Fruit fly (Drosophila melanogaster) whole organism, larva: ENCODE data around the gene CG17350.

Experiments used
- noc ChIP-seq: fragments of 200-800 bp; sonication (Bioruptor generic); optimal IDR thresholded peaks from 3 replicates; lab custom pipeline; 2019; ENCODE audit warnings: missing biosample characterization, mild to moderate bottlenecking, missing genetic modification characterization, moderate library complexity

CG17350 gene

DNA sequence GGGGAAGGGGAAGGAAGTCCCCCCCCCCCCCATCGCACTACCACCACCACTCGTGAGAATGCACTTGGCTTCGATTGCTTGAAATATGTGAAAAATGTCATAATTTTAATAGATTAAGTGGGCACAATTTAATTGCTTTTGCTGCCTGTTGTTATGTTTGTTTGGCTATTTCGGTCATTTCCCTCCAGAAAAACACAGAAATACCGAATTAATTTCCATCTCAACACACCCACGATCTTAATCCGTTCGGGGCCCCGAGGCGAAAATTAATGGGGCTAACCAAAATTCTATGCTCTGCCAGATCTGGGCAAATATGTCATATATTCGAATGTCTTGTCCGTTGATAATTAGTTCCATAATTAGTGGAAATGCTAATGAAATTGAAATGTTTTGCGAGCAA, 41.9 kb downstream of the CG17350 start:
- no peak for TF ChIP-seq noc (tag; lab: Kevin White, UChicago)

DNA sequence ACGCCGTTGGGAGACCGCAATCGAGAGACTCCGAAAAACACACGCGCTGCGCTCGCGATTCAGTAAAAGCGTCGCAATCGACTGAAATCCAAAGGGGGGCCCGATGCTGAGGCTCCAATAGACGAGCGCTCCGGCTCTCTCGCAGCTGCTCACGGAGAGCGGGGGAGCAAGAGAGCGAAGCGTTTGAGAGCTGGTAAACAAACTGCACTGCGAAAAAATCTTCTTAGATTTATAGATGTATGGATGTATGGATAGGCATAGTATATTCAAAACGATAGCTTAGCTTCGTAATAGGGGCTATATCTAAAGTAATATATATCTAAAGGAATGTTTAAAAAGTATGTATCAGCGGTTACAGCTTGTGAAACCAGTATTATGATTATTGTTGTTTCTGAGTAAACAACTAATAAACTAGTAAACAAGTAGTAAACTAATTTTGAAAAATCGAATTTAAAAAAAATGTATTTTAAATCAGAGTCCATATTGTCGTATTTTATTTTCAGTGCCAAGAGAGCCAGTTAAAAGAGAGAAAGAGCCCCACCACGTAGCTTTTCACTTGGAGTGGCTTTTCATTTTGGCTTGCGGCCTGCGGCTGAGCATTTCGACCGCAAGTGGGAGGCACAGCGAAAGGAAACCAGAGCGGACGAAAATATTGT, 42.9 kb downstream of the CG17350 start, which contains the start of the genes Alp12 and CG13085:
Gene Alp12, plus strand, starts transcription at position 584 of the 656 bp plus-strand sequence.
Gene CG13085, plus strand, starts transcription at position 584 of the 656 bp plus-strand sequence.
- peak; percentile 98 for TF ChIP-seq noc (tag; lab: Kevin White, UChicago)

DNA sequence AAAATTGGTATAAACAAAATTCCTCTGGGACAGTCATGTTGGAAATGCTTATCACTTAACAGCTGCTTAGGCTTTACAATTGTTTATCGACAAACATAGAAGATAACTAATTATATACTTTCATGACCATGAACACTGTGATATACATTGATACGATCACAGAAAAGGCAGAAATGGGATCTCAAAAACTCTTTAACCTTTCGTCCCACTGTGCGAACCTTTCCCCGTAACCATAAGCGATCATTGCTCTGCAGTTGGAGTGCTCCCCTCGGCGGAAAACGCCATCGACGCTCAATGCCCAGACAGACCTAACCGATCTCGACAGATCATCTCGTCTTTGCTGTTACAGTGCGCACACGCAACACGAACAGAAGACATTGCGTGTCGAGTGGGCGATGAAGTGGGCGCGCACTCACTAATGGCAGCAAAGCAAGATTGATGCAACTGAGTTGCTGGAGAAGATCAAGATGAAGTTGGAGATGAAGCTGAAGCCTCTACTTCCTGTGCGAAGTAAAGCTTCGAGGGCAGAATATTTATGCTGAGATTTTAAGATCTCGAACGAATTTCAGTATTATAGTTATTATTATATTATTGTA, 43.7 kb downstream of the CG17350 start:
- TF ChIP-seq noc (tag; lab: Kevin White, UChicago): no peak

DNA sequence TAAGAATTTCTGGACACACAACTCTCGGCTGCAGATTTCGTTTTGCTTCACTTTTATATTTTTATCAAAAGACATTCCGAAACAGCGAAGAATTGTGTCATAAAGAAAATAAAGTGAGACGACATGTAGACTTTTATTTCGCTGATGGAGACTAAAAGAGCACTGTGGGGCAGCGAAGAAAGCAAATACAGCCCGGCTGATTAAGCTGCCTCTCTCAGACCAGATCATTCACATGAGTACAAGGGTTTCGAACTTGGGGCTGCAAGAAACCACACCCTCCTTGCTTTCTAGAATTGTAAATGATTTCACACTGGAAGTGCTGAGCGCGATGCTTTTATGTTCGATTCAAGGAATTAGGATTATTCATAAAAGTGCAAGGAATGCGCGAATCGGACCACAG, 44.4 kb downstream of the CG17350 start:
- TF ChIP-seq noc (tag; lab: Kevin White, UChicago): no peak

DNA sequence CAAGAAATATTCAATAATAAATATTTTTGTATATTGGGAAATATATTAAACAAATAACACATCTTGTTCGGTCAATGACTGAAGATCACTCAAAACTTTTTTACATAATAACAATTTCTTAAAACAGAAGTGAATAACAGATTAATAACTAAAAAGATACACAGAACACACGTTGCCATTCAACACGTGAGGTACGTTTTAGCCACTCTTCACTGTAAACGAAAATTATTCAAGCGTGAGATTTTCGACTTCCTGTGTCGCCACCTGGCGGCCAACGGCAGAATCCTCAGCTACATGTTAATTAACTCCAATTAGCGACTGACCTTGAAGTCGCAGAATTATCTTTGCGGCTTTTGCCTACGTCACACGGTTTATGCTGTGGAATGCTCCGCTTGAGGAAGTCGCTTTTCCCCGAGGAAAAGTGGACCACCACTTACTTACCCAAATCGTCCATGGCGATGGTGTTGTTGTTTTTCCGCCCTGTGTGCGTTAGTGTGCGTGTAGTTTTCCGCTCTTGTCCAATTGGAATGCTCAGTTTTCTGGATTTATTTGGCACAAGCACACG, 45.1 kb downstream of the CG17350 start:
- TF ChIP-seq noc (tag; lab: Kevin White, UChicago): peak; percentile 75

DNA sequence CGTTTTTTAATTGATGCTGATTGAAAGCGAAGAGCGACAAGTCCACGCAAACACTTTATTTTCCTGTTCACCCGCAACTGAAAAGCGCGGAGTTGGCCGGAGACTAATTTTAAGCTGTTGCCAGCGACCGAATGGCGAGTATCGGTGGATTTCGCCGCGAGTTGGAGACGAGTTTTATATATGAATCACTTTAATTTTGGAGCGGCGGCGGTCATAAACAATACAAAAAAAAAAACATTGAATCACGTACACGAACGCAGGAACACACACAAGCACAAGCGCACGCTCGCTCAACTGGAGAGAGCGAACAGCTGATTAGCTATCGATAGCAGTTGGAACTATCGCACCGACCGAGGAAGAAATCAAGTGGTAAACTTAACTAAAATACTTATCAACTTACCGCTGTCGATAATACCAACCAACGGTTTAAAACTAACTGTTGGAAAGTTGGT, 45.6 kb downstream of the CG17350 start, which contains the start of gene Pax:
Gene Pax, minus strand, starts transcription at position 267 of the 452 bp plus-strand sequence.
- TF ChIP-seq noc (tag; lab: Kevin White, UChicago): no peak

DNA sequence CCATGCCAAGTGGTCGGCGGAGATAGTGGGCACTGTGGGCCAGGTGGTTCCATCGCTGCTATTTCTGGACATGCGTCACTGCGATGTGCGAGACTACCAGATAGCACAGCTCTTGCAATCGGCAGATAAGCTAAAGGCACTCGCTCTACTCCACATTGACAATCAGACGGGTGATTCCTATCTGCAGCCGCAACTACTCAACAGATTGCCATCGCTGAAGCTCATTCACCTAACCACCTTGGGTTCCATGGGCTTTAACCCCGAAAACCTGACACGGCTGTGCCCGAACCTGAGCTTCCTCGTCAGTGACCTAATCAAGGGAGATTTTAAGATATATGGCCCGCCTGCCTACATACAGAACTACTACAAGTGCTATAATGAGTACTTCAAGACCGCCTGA, 49.0 kb downstream of the CG17350 start:
- peak; percentile 28 for TF ChIP-seq noc (tag; lab: Kevin White, UChicago)

DNA sequence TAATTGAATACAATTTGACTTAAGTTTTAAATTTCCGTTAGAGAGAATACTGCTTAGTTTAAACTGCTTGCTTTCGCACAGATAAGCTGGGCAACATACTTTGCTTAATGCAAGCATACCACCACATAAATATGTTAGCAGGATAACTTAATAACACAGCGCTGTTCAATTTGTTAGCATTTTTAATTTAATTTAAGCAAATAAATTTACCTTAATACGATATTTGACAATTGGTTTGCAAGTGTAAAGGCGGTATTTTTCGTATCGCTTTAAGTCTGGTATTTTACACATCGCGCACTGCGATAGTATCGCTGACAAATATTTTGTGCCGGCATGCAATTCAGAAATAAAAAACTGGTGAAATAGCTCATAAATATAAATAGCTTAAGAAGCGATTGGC, 49.6 kb downstream of the CG17350 start, which contains the start of gene RtcB:
Gene RtcB, plus strand, starts transcription at position 301 of the 400 bp plus-strand sequence.
- TF ChIP-seq noc (tag; lab: Kevin White, UChicago): no peak

DNA sequence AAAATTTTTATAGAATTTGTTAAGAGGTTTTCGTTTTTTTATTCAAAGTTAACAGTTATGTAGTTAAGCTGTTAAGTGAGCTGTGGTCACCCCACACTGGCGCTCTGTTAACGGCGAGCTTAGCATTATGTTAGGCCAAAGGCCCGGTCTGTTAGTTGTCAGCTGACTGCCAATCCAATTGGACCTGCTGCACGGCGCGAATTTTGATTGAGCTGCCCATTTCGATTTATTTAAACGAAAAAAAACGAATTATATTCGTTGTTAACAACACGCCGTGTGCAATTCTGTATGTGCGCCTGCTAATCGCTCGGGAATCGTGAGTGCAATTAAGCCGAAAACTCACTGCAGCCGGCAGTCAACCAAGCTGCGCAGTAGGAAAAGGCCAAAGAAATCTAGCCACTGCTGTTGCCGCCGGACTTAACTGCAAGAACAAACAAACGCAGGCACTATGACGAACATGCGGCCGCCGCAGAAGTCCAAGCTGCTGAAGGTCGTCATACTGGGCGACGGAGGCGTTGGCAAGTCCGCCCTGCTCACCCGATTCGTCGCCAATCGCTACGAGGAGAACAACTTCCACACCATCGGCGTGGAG, 51.8 kb downstream of the CG17350 start, which contains the start of gene Rab9:
Gene Rab9, plus strand, starts transcription at position 151 of the 592 bp plus-strand sequence.
- peak; percentile 32 for TF ChIP-seq noc (tag; lab: Kevin White, UChicago)
